5 fruit fly cellular contexts compared by ENCODE assay signal in the genomic region with DNA sequence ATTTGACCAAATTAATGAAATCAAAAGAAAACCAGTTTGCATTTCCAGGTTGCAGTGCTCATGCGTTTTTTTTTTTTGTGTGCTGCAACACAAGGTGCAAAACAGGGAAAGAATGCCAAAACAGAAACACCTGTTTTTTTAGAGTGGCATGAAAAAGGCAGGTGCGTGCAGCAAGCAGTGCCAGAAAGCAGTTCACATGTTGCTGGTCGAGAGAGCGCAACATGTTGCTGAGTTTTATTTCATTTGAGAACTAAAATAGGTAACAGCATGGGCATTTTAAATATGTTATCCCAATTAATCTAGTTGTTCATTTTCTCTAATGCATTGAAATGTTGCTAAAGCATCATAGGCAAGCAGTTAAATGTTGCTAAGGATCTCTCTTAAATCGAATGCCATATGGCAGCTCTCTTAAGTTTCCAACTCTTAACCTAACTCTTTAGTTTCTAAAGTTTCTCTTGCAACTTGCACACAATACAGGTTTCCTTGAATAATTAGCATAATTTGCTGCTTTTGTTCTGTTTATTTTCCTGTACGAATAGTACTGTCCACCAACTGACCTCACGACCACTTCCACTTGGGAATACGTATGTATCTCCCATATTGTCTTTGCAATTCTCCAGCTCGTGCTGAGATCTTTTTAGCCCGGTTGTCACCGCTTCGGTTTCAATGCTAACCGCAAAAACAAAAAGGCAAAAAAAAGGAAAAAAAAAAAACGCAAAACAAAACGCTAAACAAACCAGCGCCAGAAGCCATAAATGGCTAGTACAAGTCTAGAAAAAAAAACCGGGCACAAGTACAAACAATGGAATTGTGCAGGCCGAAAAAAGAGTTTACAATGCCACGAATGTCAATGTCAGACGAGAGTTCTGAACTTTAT.
TF ChIP-seq lines count a peak whose summit lies in the region.

No protein-coding gene starts in this region.

- no peak for TF ChIP-seq CTCF in whole organism, embryonic (GFP tag; optimal IDR thresholded peaks at IDR 0.05; lab: Kevin White, UChicago)

TF ChIP-seq in whole organism, adult, 20 proteins besides CTCF, POLR2A, EP300 and RAD21:
- peak; percentile 35 for TF ChIP-seq kay (GFP tag; lab: Kevin White, UChicago; ENCODE audit: borderline replicate concordance)
- TF ChIP-seq CG5204 (GFP tag; optimal IDR thresholded peaks at IDR 0.05; lab: Kevin White, UChicago), result no peak
- TF ChIP-seq tj (GFP tag; optimal IDR thresholded peaks at IDR 0.05; lab: Kevin White, UChicago), result no peak
- TF ChIP-seq bab1 (GFP tag; optimal IDR thresholded peaks at IDR 0.05; lab: Kevin White, UChicago), result no peak

TF ChIP-seq in whole organism, embryonic, 481 proteins besides CTCF, POLR2A, EP300 and RAD21 (continues in another document):
- TF ChIP-seq CG31365 (tag; optimal IDR thresholded peaks at IDR 0.05; lab: Kevin White, UChicago) (peak; percentile 97), chinmo (GFP tag; IDR thresholded peaks at IDR 0.05; lab: Robert Waterston, UW; ENCODE audit: partially characterized antibody) (peak; percentile 62; the same call in 1 of the 4 replicates), ac (GFP tag; optimal IDR thresholded peaks at IDR 0.05; lab: Kevin White, UChicago) (peak; percentile 71), eve (GFP tag; optimal IDR thresholded peaks at IDR 0.05; lab: Kevin White, UChicago) (peak in 1 of 2 experiments; percentile 31), CG6813 (GFP tag; optimal IDR thresholded peaks at IDR 0.05; lab: Kevin White, UChicago) (no peak), CG11504 (tag; optimal IDR thresholded peaks at IDR 0.05; lab: Kevin White, UChicago) (peak; percentile 100), da (GFP tag; optimal IDR thresholded peaks at IDR 0.05; lab: Kevin White, UChicago) (peak; percentile 26), Dfd (GFP tag; optimal IDR thresholded peaks at IDR 0.05; lab: Kevin White, UChicago) (peak in 1 of 2 experiments; percentile 7), vvl (GFP tag; IDR thresholded peaks at IDR 0.05; lab: Robert Waterston, UW) (peak; percentile 36; the same call in 1 of the 2 replicates), pb (GFP tag; optimal IDR thresholded peaks at IDR 0.05; lab: Kevin White, UChicago) (no peak), Jarid2 (GFP tag; optimal IDR thresholded peaks at IDR 0.05; lab: Kevin White, UChicago) (no peak), Rfx (GFP tag; IDR thresholded peaks at IDR 0.05; lab: Robert Waterston, UW) (peak; percentile 16; the same call in 1 of the 2 replicates), kni (GFP tag; optimal IDR thresholded peaks at IDR 0.05; lab: Kevin White, UChicago) (no peak), grn (GFP tag; optimal IDR thresholded peaks at IDR 0.05; lab: Kevin White, UChicago) (peak; percentile 19), CG42726 (GFP tag; IDR thresholded peaks at IDR 0.05; lab: Robert Waterston, UW; ENCODE audit: partially characterized antibody) (0 out of 2 replicates have a peak, but pooled peaks have one; percentile 18), odd (GFP tag; optimal IDR thresholded peaks at IDR 0.05; lab: Kevin White, UChicago) (no peak), Hr78 (GFP tag; optimal IDR thresholded peaks at IDR 0.05; lab: Kevin White, UChicago) (peak in 1 of 2 experiments; percentile 10)

TF ChIP-seq in whole organism, prepupa, 60 proteins besides CTCF, POLR2A, EP300 and RAD21:
- TF ChIP-seq topi (GFP tag; optimal IDR thresholded peaks at IDR 0.05; lab: Kevin White, UChicago), result no peak
- TF ChIP-seq CG6163 (GFP tag; IDR thresholded peaks at IDR 0.05; lab: Robert Waterston, UW), result peak; percentile 47; the same call in 2 of the 3 replicates
- TF ChIP-seq CG9139 (GFP tag; optimal IDR thresholded peaks at IDR 0.05; lab: Kevin White, UChicago), result peak; percentile 43
- peak; percentile 55 for TF ChIP-seq CG6808 (GFP tag; optimal IDR thresholded peaks at IDR 0.05; lab: Kevin White, UChicago)
- peak; percentile 20 for TF ChIP-seq Eip78C (GFP tag; lab: Kevin White, UChicago)
- TF ChIP-seq fkh (GFP tag; optimal IDR thresholded peaks at IDR 0.05; lab: Kevin White, UChicago), result no peak
- TF ChIP-seq spab (GFP tag; optimal IDR thresholded peaks at IDR 0.05; lab: Kevin White, UChicago), result peak; percentile 40
- no peak for TF ChIP-seq Sox14 (GFP tag; optimal IDR thresholded peaks at IDR 0.05; lab: Kevin White, UChicago)
- peak; percentile 28 for TF ChIP-seq CG10669 (GFP tag; optimal IDR thresholded peaks at IDR 0.05; lab: Kevin White, UChicago)
- TF ChIP-seq CG8119 (GFP tag; IDR thresholded peaks at IDR 0.05; lab: Robert Waterston, UW), result peak; percentile 51; the same call in 1 of the 3 replicates
- no peak for TF ChIP-seq CG8319 (GFP tag; optimal IDR thresholded peaks at IDR 0.05; lab: Kevin White, UChicago)
- peak; percentile 45 to 63 for TF ChIP-seq ss (GFP tag; optimal IDR thresholded peaks at IDR 0.05; lab: Kevin White, UChicago)

TF ChIP-seq in whole organism, pupa, 21 proteins besides CTCF, POLR2A, EP300 and RAD21:
- TF ChIP-seq CG14655 (GFP tag; optimal IDR thresholded peaks at IDR 0.05; lab: Kevin White, UChicago), result no peak
- TF ChIP-seq gl (tag; optimal IDR thresholded peaks at IDR 0.05; lab: Kevin White, UChicago), result peak; percentile 71
- TF ChIP-seq Pif1B (GFP tag; optimal IDR thresholded peaks at IDR 0.05; lab: Kevin White, UChicago), result peak; percentile 1
- peak; percentile 8 for TF ChIP-seq EcR (GFP tag; optimal IDR thresholded peaks at IDR 0.05; lab: Kevin White, UChicago)
- TF ChIP-seq CG8301 (tag; optimal IDR thresholded peaks at IDR 0.05; lab: Kevin White, UChicago), result no peak
- no peak for TF ChIP-seq Pif1A (GFP tag; optimal IDR thresholded peaks at IDR 0.05; lab: Kevin White, UChicago)
- peak; percentile 47 for TF ChIP-seq CG13204 (GFP tag; optimal IDR thresholded peaks at IDR 0.05; lab: Kevin White, UChicago)
- TF ChIP-seq CG4496 (GFP tag; IDR thresholded peaks at IDR 0.05; lab: Robert Waterston, UW), result peak; percentile 52; the same call in 2 of the 3 replicates
- TF ChIP-seq fd96Ca (GFP tag; IDR thresholded peaks at IDR 0.05; lab: Robert Waterston, UW), result no peak
- TF ChIP-seq Snoo (tag; optimal IDR thresholded peaks at IDR 0.05; lab: Kevin White, UChicago), result no peak
- peak; percentile 18 for TF ChIP-seq CG9948 (tag; optimal IDR thresholded peaks at IDR 0.05; lab: Kevin White, UChicago)
- TF ChIP-seq Ets98B (GFP tag; IDR thresholded peaks at IDR 0.05; lab: Robert Waterston, UW), result no peak
- TF ChIP-seq CG12605 (GFP tag; IDR thresholded peaks at IDR 0.05; lab: Robert Waterston, UW), result peak; percentile 77; the same call in 1 of the 2 replicates
- no peak for TF ChIP-seq CG34367 (tag; optimal IDR thresholded peaks at IDR 0.05; lab: Kevin White, UChicago)
- peak; percentile 54 for TF ChIP-seq CG15710 (tag; optimal IDR thresholded peaks at IDR 0.05; lab: Kevin White, UChicago)
- no peak for TF ChIP-seq CG10348 (GFP tag; IDR thresholded peaks at IDR 0.05; lab: Robert Waterston, UW)

TF ChIP-seq in whole organism, wandering third instar larva, 38 proteins besides CTCF, POLR2A, EP300 and RAD21:
- no peak for TF ChIP-seq usp (GFP tag; optimal IDR thresholded peaks at IDR 0.05; lab: Kevin White, UChicago)
- TF ChIP-seq Vsx2 (GFP tag; optimal IDR thresholded peaks at IDR 0.05; lab: Kevin White, UChicago; ENCODE audit: partially characterized antibody), result peak; percentile 55
